Fruit fly (Drosophila melanogaster) S2 (cell line): ENCODE results near the gene Rh4.

Experiments
- CG8478 ChIP-seq: fragments of >200 bp; optimal IDR thresholded peaks from 2 replicates; lab custom pipeline; 2018
- CTCF ChIP-seq, 2 experiments: fragments of >200 bp; optimal IDR thresholded peaks; 2 replicates each; lab custom pipeline; 2018

- TF ChIP-seq CTCF (optimal IDR thresholded peaks at IDR 0.05; lab: Kevin White, UChicago) (no peak), CG8478 (no peak)
These were observed 48.1 kb upstream of the Rh4 start for dm6 chr3L:16910466-16910865.
